Worm (Caenorhabditis elegans) whole organism, L3 larva: ENCODE measurements around the gene kvs-4.

Source experiments
- ama-1 ChIP-seq: fragments of 150-350 bp; optimal IDR thresholded peaks from 2 replicates; lab custom pipeline; 2018
- elt-3 ChIP-seq, 3 experiments: fragments of 150-350 bp in 1 of 3; sonication (generic microtip) in 2 of 3; optimal IDR thresholded peaks; 2 replicates in 2 of 3; 4 replicates in 1 of 3; lab custom pipeline; 2014 to 2017; ENCODE audit warnings: missing biosample characterization in 3 of 3, missing genetic modification characterization in 3 of 3
- eor-1 ChIP-seq, 2 experiments: fragments of 150-350 bp; optimal IDR thresholded peaks; 2 replicates each; lab custom pipeline; 2014 to 2018; ENCODE audit warnings: missing biosample characterization in 2 of 2, missing genetic modification characterization in 2 of 2
- nhr-28 ChIP-seq: fragments of 150-350 bp; optimal IDR thresholded peaks from 2 replicates; lab custom pipeline; 2014; ENCODE audit warnings: missing biosample characterization, missing genetic modification characterization
- nhr-67 ChIP-seq: fragments of 150-350 bp; optimal IDR thresholded peaks from 2 replicates; lab custom pipeline; 2014; ENCODE audit warnings: missing biosample characterization, missing genetic modification characterization
- nhr-77 ChIP-seq: fragments of 150-350 bp; optimal IDR thresholded peaks from 2 replicates; lab custom pipeline; 2014; ENCODE audit warnings: missing biosample characterization, missing genetic modification characterization
- skn-1 ChIP-seq: fragments of 150-350 bp; optimal IDR thresholded peaks from 2 replicates; lab custom pipeline; 2014; ENCODE audit warnings: missing biosample characterization, missing genetic modification characterization
- snpc-4 ChIP-seq: fragments of 150-350 bp; optimal IDR thresholded peaks from 2 replicates; lab custom pipeline; 2014; ENCODE audit warnings: missing biosample characterization, missing genetic modification characterization
- unc-62 ChIP-seq: fragments of 150-350 bp; sonication (generic microtip); optimal IDR thresholded peaks from 4 replicates; lab custom pipeline; 2014; ENCODE audit warnings: missing biosample characterization, missing genetic modification reagents, missing genetic modification characterization
- ztf-4 ChIP-seq: fragments of 150-350 bp; optimal IDR thresholded peaks from 2 replicates; lab custom pipeline; 2014; ENCODE audit warnings: missing biosample characterization, missing genetic modification characterization

DNA sequence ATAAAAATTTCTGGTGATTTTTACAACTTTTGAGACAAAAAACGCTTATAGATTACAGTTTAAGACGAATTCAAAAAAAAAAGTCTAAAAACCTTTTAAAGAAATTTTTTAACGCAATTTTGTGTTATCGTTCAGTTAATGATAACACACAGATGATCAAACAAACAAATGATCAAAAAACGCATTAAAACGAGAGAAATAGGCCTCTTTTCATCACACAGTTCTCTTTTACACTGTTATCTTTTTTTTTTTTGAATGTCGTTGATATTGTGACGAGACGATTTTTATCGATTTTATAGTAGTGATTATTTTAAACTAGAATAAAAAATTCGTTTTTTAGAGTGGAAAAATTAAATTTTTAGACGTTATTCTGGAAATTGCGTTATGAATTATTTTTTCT lies 47.4 kb downstream of the kvs-4 start:
- TF ChIP-seq elt-3 (tag; optimal IDR thresholded peaks at IDR 0.05; lab: Kevin White, UChicago): no peak
- no peak for TF ChIP-seq skn-1
- TF ChIP-seq ama-1 (lab: Kevin White, UChicago): no peak
- no peak for TF ChIP-seq unc-62
- TF ChIP-seq nhr-77 (tag; lab: Kevin White, UChicago): no peak
- TF ChIP-seq ztf-4: no peak
- TF ChIP-seq nhr-28 (tag; lab: Kevin White, UChicago): no peak
- peak; percentile 5 for TF ChIP-seq snpc-4 (tag; lab: Kevin White, UChicago)
- no peak for TF ChIP-seq nhr-67 (tag; lab: Kevin White, UChicago)
- no peak for TF ChIP-seq eor-1 (tag; optimal IDR thresholded peaks at IDR 0.05; lab: Kevin White, UChicago)
